Fruit fly (Drosophila melanogaster) whole organism, embryonic: ENCODE data around the gene ssp7.
A peak's percentile ranks its signal among the peaks of the same experiment; 100 is the strongest.

Experiments
- Atf-2 ChIP-seq: fragments of 200-800 bp; sonication (Bioruptor generic); optimal IDR thresholded peaks from 2 replicates; lab custom pipeline; 2016; ENCODE audit warnings: missing biosample characterization, missing genetic modification characterization
- Atf3 ChIP-seq: fragments of 200-800 bp; sonication (Bioruptor generic); optimal IDR thresholded peaks from 3 replicates; lab custom pipeline; 2016; ENCODE audit warnings: missing biosample characterization, missing genetic modification characterization
- CG10274 ChIP-seq: fragments of 200-800 bp; sonication (Bioruptor generic); optimal IDR thresholded peaks from 3 replicates; lab custom pipeline; 2017; ENCODE audit warnings: missing biosample characterization, mild to moderate bottlenecking, missing genetic modification characterization
- CG10366 ChIP-seq: fragments of 200-800 bp; sonication (Bioruptor generic); IDR thresholded peaks from 2 replicates; pipeline ENCODE4 v1.3.6; 2022; ENCODE audit warnings: missing biosample characterization, missing genetic modification characterization
- CG10543 ChIP-seq: fragments of 200-800 bp; sonication (Bioruptor generic); optimal IDR thresholded peaks from 3 replicates; lab custom pipeline; 2017; ENCODE audit warnings: missing biosample characterization, mild to moderate bottlenecking, missing genetic modification characterization, moderate library complexity
- CG12155 ChIP-seq: fragments of 200-800 bp; sonication (Bioruptor generic); optimal IDR thresholded peaks from 3 replicates; lab custom pipeline; 2016; ENCODE audit warnings: missing biosample characterization, missing genetic modification characterization
- CG13624 ChIP-seq: fragments of 200-800 bp; sonication (Bioruptor generic); optimal IDR thresholded peaks from 2 replicates; lab custom pipeline; 2016; ENCODE audit warnings: missing biosample characterization, missing genetic modification characterization
- CG1529 ChIP-seq: fragments of 200-800 bp; sonication (Bioruptor generic); optimal IDR thresholded peaks from 3 replicates; lab custom pipeline; 2018; ENCODE audit warnings: missing biosample characterization, missing genetic modification characterization
- CG17361 ChIP-seq: fragments of 200-800 bp; sonication (Bioruptor generic); IDR thresholded peaks from 3 replicates; pipeline ENCODE4 v1.3.6; 2022; ENCODE audit warnings: missing biosample characterization, missing genetic modification characterization
- CG17802 ChIP-seq: fragments of 200-800 bp; sonication (Bioruptor generic); optimal IDR thresholded peaks from 2 replicates; lab custom pipeline; 2018; ENCODE audit warnings: missing biosample characterization, mild to moderate bottlenecking, missing genetic modification characterization, moderate library complexity
- CG2129 ChIP-seq: fragments of 200-800 bp; sonication (Bioruptor generic); IDR thresholded peaks from 2 replicates; pipeline ENCODE4 v1.3.6; 2022; ENCODE audit warnings: missing biosample characterization, missing genetic modification characterization; ENCODE audit not compliant: partially characterized antibody
- CG2889 ChIP-seq: fragments of 200-800 bp; sonication (Bioruptor generic); IDR thresholded peaks from 3 replicates; pipeline ENCODE4 v1.3.6; 2022; ENCODE audit warnings: missing biosample characterization, missing genetic modification characterization
- CG30431 ChIP-seq: fragments of 200-800 bp; sonication (Bioruptor generic); optimal IDR thresholded peaks from 2 replicates; lab custom pipeline; 2017; ENCODE audit warnings: missing biosample characterization, missing genetic modification characterization
- CG31365 ChIP-seq: fragments of 200-800 bp; sonication (Bioruptor generic); optimal IDR thresholded peaks from 2 replicates; lab custom pipeline; 2018; ENCODE audit warnings: missing biosample characterization, mild to moderate bottlenecking, missing genetic modification characterization
- CG3281 ChIP-seq: fragments of 200-800 bp; sonication (Bioruptor generic); optimal IDR thresholded peaks from 3 replicates; lab custom pipeline; 2017; ENCODE audit warnings: missing biosample characterization, mild to moderate bottlenecking, missing genetic modification characterization
- CG6254 ChIP-seq: fragments of 200-800 bp; sonication (Bioruptor generic); optimal IDR thresholded peaks from 3 replicates; lab custom pipeline; 2017; ENCODE audit warnings: mild to moderate bottlenecking, missing biosample characterization, missing genetic modification reagents, missing genetic modification characterization
- CG8388 ChIP-seq: fragments of 200-800 bp; sonication (Bioruptor generic); optimal IDR thresholded peaks from 2 replicates; lab custom pipeline; 2019; ENCODE audit warnings: missing biosample characterization, mild to moderate bottlenecking, missing genetic modification characterization, moderate library complexity
- CG8478 ChIP-seq: fragments of >200 bp; optimal IDR thresholded peaks from 2 replicates; lab custom pipeline; 2018
- CG8944 ChIP-seq: fragments of 200-800 bp; sonication (Bioruptor generic); optimal IDR thresholded peaks from 3 replicates; lab custom pipeline; 2016; ENCODE audit warnings: missing biosample characterization, missing genetic modification characterization
- Dref ChIP-seq: fragments of 200-800 bp; sonication (Bioruptor generic); IDR thresholded peaks from 2 replicates; pipeline ENCODE4 v1.3.6; 2022; ENCODE audit warnings: missing biosample characterization, missing genetic modification characterization
- Fer3 ChIP-seq: fragments of 200-800 bp; sonication (Bioruptor generic); optimal IDR thresholded peaks from 2 replicates; lab custom pipeline; 2018; ENCODE audit warnings: missing biosample characterization, mild to moderate bottlenecking, missing genetic modification characterization, moderate library complexity
- Gug ChIP-seq: fragments of 200-800 bp; sonication (Bioruptor generic); IDR thresholded peaks from 4 replicates; pipeline ENCODE4 v1.3.6; 2022; ENCODE audit warnings: missing biosample characterization, missing genetic modification characterization
- H2.0 ChIP-seq: fragments of 200-800 bp; sonication (Bioruptor generic); IDR thresholded peaks from 2 replicates; pipeline ENCODE4 v1.3.6; 2022; ENCODE audit warnings: missing biosample characterization, missing genetic modification characterization
- HLH3B ChIP-seq: fragments of 200-800 bp; sonication (Bioruptor generic); IDR thresholded peaks from 2 replicates; pipeline ENCODE4 v1.3.6; 2022; ENCODE audit warnings: missing biosample characterization, missing genetic modification characterization
- Hr39 ChIP-seq: fragments of >200 bp; optimal IDR thresholded peaks from 2 replicates; lab custom pipeline; 2017
- Hsf ChIP-seq: fragments of 200-800 bp; sonication (Bioruptor generic); optimal IDR thresholded peaks from 3 replicates; lab custom pipeline; 2016; ENCODE audit warnings: missing biosample characterization, missing genetic modification characterization
- MBD-R2 ChIP-seq: fragments of 200-800 bp; sonication (Bioruptor generic); IDR thresholded peaks from 2 replicates; pipeline ENCODE4 v1.3.6; 2022; ENCODE audit warnings: missing biosample characterization, missing genetic modification characterization
- Mad ChIP-seq: fragments of 200-800 bp; sonication (Bioruptor generic); optimal IDR thresholded peaks from 2 replicates; lab custom pipeline; 2016; ENCODE audit warnings: missing biosample characterization, missing genetic modification characterization
- Poxn ChIP-seq: fragments of 200-800 bp; sonication (Bioruptor generic); IDR thresholded peaks from 2 replicates; pipeline ENCODE4 v1.3.6; 2022; ENCODE audit warnings: missing biosample characterization, missing genetic modification characterization
- Sox102F ChIP-seq: fragments of 200-800 bp; sonication (Bioruptor generic); optimal IDR thresholded peaks from 2 replicates; lab custom pipeline; 2018; ENCODE audit warnings: missing biosample characterization, mild to moderate bottlenecking, missing genetic modification characterization, moderate library complexity
- abd-A ChIP-seq: fragments of 200-800 bp; sonication (Bioruptor generic); optimal IDR thresholded peaks from 3 replicates; lab custom pipeline; 2019; ENCODE audit warnings: missing biosample characterization, mild to moderate bottlenecking, missing genetic modification characterization, moderate library complexity
- ase ChIP-seq: fragments of 200-800 bp; sonication (Bioruptor generic); IDR thresholded peaks from 3 replicates; pipeline ENCODE4 v1.3.6; 2022; ENCODE audit warnings: missing biosample characterization, missing genetic modification characterization
- az2 ChIP-seq: fragments of 200-800 bp; sonication (Bioruptor generic); optimal IDR thresholded peaks from 3 replicates; lab custom pipeline; 2016; ENCODE audit warnings: missing biosample characterization, missing genetic modification characterization
- bab2 ChIP-seq: fragments of 200-800 bp; sonication (Bioruptor generic); optimal IDR thresholded peaks from 2 replicates; lab custom pipeline; 2016; ENCODE audit warnings: missing biosample characterization, missing genetic modification characterization
- cg ChIP-seq: fragments of 200-800 bp; sonication (Bioruptor generic); optimal IDR thresholded peaks from 3 replicates; lab custom pipeline; 2019; ENCODE audit warnings: missing biosample characterization, mild to moderate bottlenecking, missing genetic modification characterization, moderate library complexity
- cwo ChIP-seq: fragments of 200-800 bp; sonication (Bioruptor generic); optimal IDR thresholded peaks from 3 replicates; lab custom pipeline; 2017; ENCODE audit warnings: missing biosample characterization, missing genetic modification characterization, mild to moderate bottlenecking, moderate library complexity, missing genetic modification reagents
- da ChIP-seq: fragments of 200-800 bp; sonication (Bioruptor generic); optimal IDR thresholded peaks from 2 replicates; lab custom pipeline; 2016; ENCODE audit warnings: missing biosample characterization, missing genetic modification characterization
- esg ChIP-seq: fragments of 200-800 bp; sonication (Bioruptor generic); conservative IDR thresholded peaks from 2 replicates; pipeline ENCODE4 v1.3.6; 2022; ENCODE audit warnings: missing biosample characterization, missing genetic modification characterization
- grn ChIP-seq: fragments of 200-800 bp; sonication (Bioruptor generic); optimal IDR thresholded peaks from 3 replicates; lab custom pipeline; 2017; ENCODE audit warnings: missing biosample characterization, missing genetic modification characterization
- klu ChIP-seq: fragments of 200-800 bp; sonication (Bioruptor generic); IDR thresholded peaks from 2 replicates; pipeline ENCODE4 v1.3.6; 2022; ENCODE audit warnings: missing biosample characterization, missing genetic modification characterization
- lmd ChIP-seq: fragments of 200-800 bp; sonication (Bioruptor generic); IDR thresholded peaks from 2 replicates; pipeline ENCODE4 v1.3.6; 2022; ENCODE audit warnings: missing biosample characterization, missing genetic modification characterization
- prd ChIP-seq, 3 experiments: fragments of >200 bp in 2 of 3; fragments of 200-800 bp in 1 of 3; sonication (Bioruptor generic) in 1 of 3; optimal IDR thresholded peaks in 2 of 3; IDR thresholded peaks in 1 of 3; 2 replicates in 2 of 3; 3 replicates in 1 of 3; pipeline versions ENCODE4 v1.3.6 to Lab custom; 2017 to 2022; ENCODE audit warnings: missing biosample characterization in 1 of 3, missing genetic modification characterization in 1 of 3
- psq ChIP-seq: fragments of 200-800 bp; sonication (Bioruptor generic); optimal IDR thresholded peaks from 2 replicates; lab custom pipeline; 2017; ENCODE audit warnings: missing biosample characterization, missing genetic modification characterization
- pum ChIP-seq: fragments of 200-800 bp; sonication (Bioruptor generic); optimal IDR thresholded peaks from 2 replicates; lab custom pipeline; 2016; ENCODE audit warnings: missing biosample characterization, missing genetic modification characterization
- sens ChIP-seq: fragments of 200-800 bp; sonication (Bioruptor generic); peaks from one replicate; lab custom pipeline; 2016; ENCODE audit warnings: missing biosample characterization, missing genetic modification characterization
- sisA ChIP-seq: fragments of 200-800 bp; sonication (Bioruptor generic); IDR thresholded peaks from 2 replicates; pipeline ENCODE4 v1.3.6; 2022; ENCODE audit warnings: missing biosample characterization, missing genetic modification characterization
- ssp ChIP-seq: fragments of 200-800 bp; sonication (Bioruptor generic); IDR thresholded peaks from 2 replicates; pipeline ENCODE4 v1.3.6; 2022; ENCODE audit warnings: missing biosample characterization, missing genetic modification characterization
- tgo ChIP-seq: fragments of 200-800 bp; sonication (Bioruptor generic); IDR thresholded peaks from 3 replicates; pipeline ENCODE4 v1.3.6; 2022; ENCODE audit warnings: missing biosample characterization, missing genetic modification characterization
- tin ChIP-seq: fragments of 200-800 bp; sonication (Bioruptor generic); optimal IDR thresholded peaks from 3 replicates; lab custom pipeline; 2016; ENCODE audit warnings: missing biosample characterization, missing genetic modification characterization
- tna ChIP-seq: fragments of 200-800 bp; sonication (Bioruptor generic); IDR thresholded peaks from 2 replicates; pipeline ENCODE4 v1.3.6; 2022; ENCODE audit warnings: missing biosample characterization, missing genetic modification characterization; ENCODE audit not compliant: partially characterized antibody
- unc-4 ChIP-seq: fragments of 200-800 bp; sonication (Bioruptor generic); IDR thresholded peaks from 2 replicates; pipeline ENCODE4 v1.3.6; 2022; ENCODE audit warnings: missing biosample characterization, missing genetic modification characterization; ENCODE audit not compliant: partially characterized antibody

Gene ssp7

dm6 chrX:11137566-11138186, 2.4 kb downstream of the ssp7 start, which contains the start of gene CDK2AP1 (continued):
- TF ChIP-seq CG2889 (GFP tag; lab: Robert Waterston, UW) (no peak), CG30431 (GFP tag; lab: Kevin White, UChicago) (peak; percentile 22), pum (GFP tag; lab: Kevin White, UChicago) (peak; percentile 22), ssp (peak; percentile 96), CG10366 (no peak), grn (no peak), CG3281 (GFP tag; lab: Kevin White, UChicago) (no peak), Gug (GFP tag; lab: Robert Waterston, UW) (no peak), CG8944 (peak; percentile 32), CG10274 (GFP tag; lab: Kevin White, UChicago) (no peak), Atf3 (GFP tag; lab: Kevin White, UChicago) (peak; percentile 48), ase (GFP tag; lab: Robert Waterston, UW) (no peak), tgo (GFP tag; lab: Robert Waterston, UW) (no peak), sisA (GFP tag; lab: Robert Waterston, UW) (no peak), HLH3B (GFP tag; lab: Robert Waterston, UW) (no peak), sens (GFP tag; lab: Kevin White, UChicago) (peak; percentile 91), CG12155 (no peak), Fer3 (tag; lab: Kevin White, UChicago) (no peak), esg (GFP tag; lab: Robert Waterston, UW) (0 out of 2 replicates have a peak, but pooled peaks have one; percentile 24), CG31365 (tag; lab: Kevin White, UChicago) (no peak), da (GFP tag; lab: Kevin White, UChicago) (no peak), Hr39 (lab: Kevin White, UChicago) (no peak), klu (GFP tag; lab: Robert Waterston, UW) (peak; percentile 40; the same call in 1 of the 2 replicates), tin (GFP tag; lab: Kevin White, UChicago) (peak; percentile 27), Atf-2 (GFP tag; lab: Kevin White, UChicago) (peak; percentile 18), CG8388 (GFP tag; lab: Kevin White, UChicago) (no peak), CG13624 (GFP tag; lab: Kevin White, UChicago) (peak; percentile 77), az2 (GFP tag; lab: Kevin White, UChicago) (peak; percentile 16), Mad (GFP tag; lab: Kevin White, UChicago) (no peak), tna (GFP tag; lab: Robert Waterston, UW) (peak; percentile 81; the same call in 1 of the 2 replicates), Poxn (GFP tag; lab: Robert Waterston, UW) (no peak), cg (GFP tag; lab: Kevin White, UChicago) (no peak), Dref (GFP tag; lab: Robert Waterston, UW) (peak; percentile 89), lmd (GFP tag; lab: Robert Waterston, UW) (no peak), cwo (GFP tag; lab: Kevin White, UChicago) (no peak), abd-A (no peak), CG17802 (tag; lab: Kevin White, UChicago) (peak; percentile 86), psq (no peak), CG10543 (GFP tag; lab: Kevin White, UChicago) (no peak), CG8478 (lab: Kevin White, UChicago) (no peak), CG1529 (GFP tag; lab: Kevin White, UChicago) (no peak), Sox102F (GFP tag; lab: Kevin White, UChicago) (no peak), CG2129 (GFP tag; lab: Robert Waterston, UW) (peak; percentile 27; the same call in 1 of the 2 replicates), prd (optimal IDR thresholded peaks at IDR 0.05; lab: Kevin White, UChicago) (no peak), prd (GFP tag; IDR thresholded peaks at IDR 0.05; lab: Robert Waterston, UW) (peak; percentile 9; the same call in 1 of the 3 replicates), Hsf (GFP tag; lab: Kevin White, UChicago) (peak; percentile 35), CG17361 (peak; percentile 47; the same call in 1 of the 3 replicates), unc-4 (GFP tag; lab: Robert Waterston, UW) (peak; percentile 65), H2.0 (GFP tag; lab: Robert Waterston, UW) (peak; percentile 35; the same call in 1 of the 2 replicates), MBD-R2 (GFP tag; lab: Robert Waterston, UW) (peak; percentile 41; the same call in 1 of the 2 replicates), CG6254 (GFP tag; lab: Kevin White, UChicago) (no peak), bab2 (peak; percentile 18)
